Fruit fly (Drosophila melanogaster) whole organism, embryonic: Measurements from ENCODE around the gene CG13893.

Experiments used
- Atf3 ChIP-seq: fragments of 200-800 bp; sonication (Bioruptor generic); optimal IDR thresholded peaks from 3 replicates; lab custom pipeline; 2016; ENCODE audit warnings: missing biosample characterization, missing genetic modification characterization
- Blimp-1 ChIP-seq: fragments of 200-800 bp; sonication (Bioruptor generic); optimal IDR thresholded peaks from 3 replicates; lab custom pipeline; 2018; ENCODE audit warnings: missing biosample characterization, missing genetic modification characterization, mild to moderate bottlenecking, moderate library complexity, missing genetic modification reagents
- CG1024 ChIP-seq: fragments of 200-800 bp; sonication (Bioruptor generic); IDR thresholded peaks from 2 replicates; pipeline ENCODE4 v1.3.6; 2022; ENCODE audit warnings: missing biosample characterization, missing genetic modification characterization
- CG11456 ChIP-seq: fragments of 200-800 bp; sonication (Bioruptor generic); IDR thresholded peaks from 3 replicates; pipeline ENCODE4 v1.3.6; 2022; ENCODE audit warnings: missing biosample characterization, missing genetic modification characterization
- CG12299 ChIP-seq: fragments of 200-800 bp; sonication (Bioruptor generic); optimal IDR thresholded peaks from 2 replicates; lab custom pipeline; 2018; ENCODE audit warnings: missing biosample characterization, mild to moderate bottlenecking, missing genetic modification characterization
- CG12659 ChIP-seq: fragments of 200-800 bp; sonication (Bioruptor generic); optimal IDR thresholded peaks from 3 replicates; lab custom pipeline; 2017; ENCODE audit warnings: mild to moderate bottlenecking, missing biosample characterization, missing genetic modification reagents, missing genetic modification characterization
- CG13287 ChIP-seq: fragments of 200-800 bp; sonication (Bioruptor generic); IDR thresholded peaks from 2 replicates; pipeline ENCODE4 v1.3.6; 2022; ENCODE audit warnings: missing biosample characterization, missing genetic modification characterization; ENCODE audit not compliant: partially characterized antibody
- CG13894 ChIP-seq: fragments of 200-800 bp; sonication (Bioruptor generic); optimal IDR thresholded peaks from 3 replicates; lab custom pipeline; 2018; ENCODE audit warnings: missing biosample characterization, mild to moderate bottlenecking, missing genetic modification characterization, moderate library complexity
- CG17912 ChIP-seq: fragments of 200-800 bp; sonication (Bioruptor generic); optimal IDR thresholded peaks from 2 replicates; lab custom pipeline; 2018; ENCODE audit warnings: missing biosample characterization, mild to moderate bottlenecking, missing genetic modification characterization
- CG2116 ChIP-seq: fragments of 200-800 bp; sonication (Bioruptor generic); optimal IDR thresholded peaks from 3 replicates; lab custom pipeline; 2018; ENCODE audit warnings: missing biosample characterization, mild to moderate bottlenecking, missing genetic modification characterization
- CG2129 ChIP-seq: fragments of 200-800 bp; sonication (Bioruptor generic); IDR thresholded peaks from 2 replicates; pipeline ENCODE4 v1.3.6; 2022; ENCODE audit warnings: missing biosample characterization, missing genetic modification characterization; ENCODE audit not compliant: partially characterized antibody
- CG3065 ChIP-seq: fragments of 200-800 bp; sonication (Bioruptor generic); optimal IDR thresholded peaks from 2 replicates; lab custom pipeline; 2016; ENCODE audit warnings: missing biosample characterization, missing genetic modification characterization
- CG3838 ChIP-seq: fragments of 200-800 bp; sonication (Bioruptor generic); optimal IDR thresholded peaks from 3 replicates; lab custom pipeline; 2016; ENCODE audit warnings: missing biosample characterization, missing genetic modification characterization
- CG42726 ChIP-seq: fragments of 200-800 bp; sonication (Bioruptor generic); IDR thresholded peaks from 2 replicates; pipeline ENCODE4 v1.3.6; 2022; ENCODE audit warnings: missing biosample characterization, missing genetic modification characterization; ENCODE audit not compliant: partially characterized antibody
- CG5180 ChIP-seq: fragments of 200-800 bp; sonication (Bioruptor generic); optimal IDR thresholded peaks from 3 replicates; lab custom pipeline; 2017; ENCODE audit warnings: missing biosample characterization, missing genetic modification characterization, mild to moderate bottlenecking, moderate library complexity, missing genetic modification reagents
- CG7556 ChIP-seq: fragments of 200-800 bp; sonication (Bioruptor generic); optimal IDR thresholded peaks from 2 replicates; lab custom pipeline; 2017; ENCODE audit warnings: missing biosample characterization, mild to moderate bottlenecking, missing genetic modification characterization
- Camta ChIP-seq: fragments of 200-800 bp; sonication (Bioruptor generic); optimal IDR thresholded peaks from 2 replicates; lab custom pipeline; 2016; ENCODE audit warnings: missing biosample characterization, missing genetic modification characterization
- CoRest ChIP-seq: fragments of 200-800 bp; sonication (Bioruptor generic); optimal IDR thresholded peaks from 3 replicates; lab custom pipeline; 2018; ENCODE audit warnings: missing biosample characterization, mild to moderate bottlenecking, missing genetic modification characterization, moderate library complexity
- Dip3 ChIP-seq: fragments of 200-800 bp; sonication (Bioruptor generic); optimal IDR thresholded peaks from 3 replicates; lab custom pipeline; 2016; ENCODE audit warnings: missing biosample characterization, missing genetic modification characterization
- H15 ChIP-seq: fragments of 200-800 bp; sonication (Bioruptor generic); IDR thresholded peaks from 3 replicates; pipeline ENCODE4 v1.3.6; 2022; ENCODE audit warnings: missing biosample characterization, missing genetic modification characterization
- Max ChIP-seq: fragments of 200-800 bp; sonication (Bioruptor generic); optimal IDR thresholded peaks from 2 replicates; lab custom pipeline; 2016; ENCODE audit warnings: missing biosample characterization, mild to moderate bottlenecking, missing genetic modification characterization
- NC2α ChIP-seq: fragments of 200-800 bp; sonication (Bioruptor generic); optimal IDR thresholded peaks from 2 replicates; lab custom pipeline; 2016; ENCODE audit warnings: missing biosample characterization, missing genetic modification characterization
- NfI ChIP-seq: fragments of 200-800 bp; sonication (Bioruptor generic); optimal IDR thresholded peaks from 3 replicates; lab custom pipeline; 2018; ENCODE audit warnings: missing biosample characterization, mild to moderate bottlenecking, missing genetic modification characterization, moderate library complexity
- Oaz ChIP-seq: fragments of 200-800 bp; sonication (Bioruptor generic); IDR thresholded peaks from 2 replicates; pipeline ENCODE4 v1.3.6; 2022; ENCODE audit warnings: missing biosample characterization, missing genetic modification characterization
- Oli ChIP-seq: fragments of 200-800 bp; sonication (Bioruptor generic); optimal IDR thresholded peaks from 2 replicates; lab custom pipeline; 2018; ENCODE audit warnings: missing biosample characterization, mild to moderate bottlenecking, missing genetic modification characterization, moderate library complexity
- Pdp1 ChIP-seq, 2 experiments: fragments of 200-800 bp; sonication (Bioruptor generic); optimal IDR thresholded peaks; 3 replicates each; lab custom pipeline; 2016; ENCODE audit warnings: missing biosample characterization in 2 of 2, missing genetic modification characterization in 2 of 2, mild to moderate bottlenecking in 1 of 2, moderate library complexity in 1 of 2
- Poxn ChIP-seq: fragments of 200-800 bp; sonication (Bioruptor generic); IDR thresholded peaks from 2 replicates; pipeline ENCODE4 v1.3.6; 2022; ENCODE audit warnings: missing biosample characterization, missing genetic modification characterization
- Rx ChIP-seq: fragments of 200-800 bp; sonication (Bioruptor generic); IDR thresholded peaks from 2 replicates; pipeline ENCODE4 v1.3.6; 2022; ENCODE audit warnings: missing biosample characterization, missing genetic modification characterization
- Sox102F ChIP-seq: fragments of 200-800 bp; sonication (Bioruptor generic); optimal IDR thresholded peaks from 2 replicates; lab custom pipeline; 2018; ENCODE audit warnings: missing biosample characterization, mild to moderate bottlenecking, missing genetic modification characterization, moderate library complexity
- ab ChIP-seq: fragments of 200-800 bp; sonication (Bioruptor generic); optimal IDR thresholded peaks from 2 replicates; lab custom pipeline; 2016; ENCODE audit warnings: missing biosample characterization, missing genetic modification characterization
- ap ChIP-seq: fragments of 200-800 bp; sonication (Bioruptor generic); IDR thresholded peaks from 2 replicates; pipeline ENCODE4 v1.3.6; 2022; ENCODE audit warnings: missing biosample characterization, missing genetic modification characterization
- crc ChIP-seq: fragments of 200-800 bp; sonication (Bioruptor generic); optimal IDR thresholded peaks from 2 replicates; lab custom pipeline; 2016; ENCODE audit warnings: missing biosample characterization, missing genetic modification characterization
- cwo ChIP-seq: fragments of 200-800 bp; sonication (Bioruptor generic); optimal IDR thresholded peaks from 3 replicates; lab custom pipeline; 2017; ENCODE audit warnings: missing biosample characterization, missing genetic modification characterization, mild to moderate bottlenecking, moderate library complexity, missing genetic modification reagents
- dm ChIP-seq: fragments of 200-800 bp; sonication (Bioruptor generic); optimal IDR thresholded peaks from 3 replicates; lab custom pipeline; 2016; ENCODE audit warnings: missing biosample characterization, missing genetic modification characterization
- gfzf ChIP-seq: fragments of 200-800 bp; sonication (Bioruptor generic); optimal IDR thresholded peaks from 2 replicates; lab custom pipeline; 2016; ENCODE audit warnings: missing biosample characterization, mild to moderate bottlenecking, missing genetic modification characterization, moderate library complexity
- hth ChIP-seq: fragments of >200 bp; optimal IDR thresholded peaks from 2 replicates; lab custom pipeline; 2017; ENCODE audit warnings: inconsistent platforms
- lbe ChIP-seq: fragments of 200-800 bp; sonication (Bioruptor generic); optimal IDR thresholded peaks from 2 replicates; lab custom pipeline; 2016; ENCODE audit warnings: missing biosample characterization, mild to moderate bottlenecking, missing genetic modification characterization
- onecut ChIP-seq: fragments of 200-800 bp; sonication (Bioruptor generic); IDR thresholded peaks from 2 replicates; pipeline ENCODE4 v1.3.6; 2022; ENCODE audit warnings: missing biosample characterization, missing genetic modification characterization
- phol ChIP-seq: fragments of 200-800 bp; sonication (Bioruptor generic); optimal IDR thresholded peaks from 3 replicates; lab custom pipeline; 2018; ENCODE audit warnings: missing biosample characterization, mild to moderate bottlenecking, missing genetic modification characterization, moderate library complexity
- pzg ChIP-seq: fragments of 200-800 bp; sonication (Bioruptor generic); optimal IDR thresholded peaks from 3 replicates; lab custom pipeline; 2018; ENCODE audit warnings: missing biosample characterization, mild to moderate bottlenecking, missing genetic modification characterization, moderate library complexity
- sim ChIP-seq: fragments of 200-800 bp; sonication (Bioruptor generic); IDR thresholded peaks from 2 replicates; pipeline ENCODE4 v1.3.6; 2022; ENCODE audit warnings: missing biosample characterization, missing genetic modification characterization
- sob ChIP-seq: fragments of 200-800 bp; sonication (Bioruptor generic); IDR thresholded peaks from 2 replicates; pipeline ENCODE4 v1.3.6; 2022; ENCODE audit warnings: missing biosample characterization, missing genetic modification characterization
- trem ChIP-seq: fragments of 200-800 bp; optimal IDR thresholded peaks from 3 replicates; lab custom pipeline; 2019; ENCODE audit warnings: missing biosample characterization, mild to moderate bottlenecking, missing genetic modification characterization, moderate library complexity
- trh ChIP-seq: fragments of 200-800 bp; sonication (Bioruptor generic); optimal IDR thresholded peaks from 2 replicates; lab custom pipeline; 2016; ENCODE audit warnings: missing biosample characterization, missing genetic modification characterization
- wdn ChIP-seq: fragments of 200-800 bp; sonication (Bioruptor generic); IDR thresholded peaks from 2 replicates; pipeline ENCODE4 v1.3.6; 2022; ENCODE audit warnings: missing biosample characterization, missing genetic modification characterization
- z ChIP-seq: fragments of 200-800 bp; sonication (Bioruptor generic); IDR thresholded peaks from 3 replicates; pipeline ENCODE4 v1.3.6; 2022; ENCODE audit warnings: missing biosample characterization, missing genetic modification characterization
- zen2 ChIP-seq: fragments of 200-800 bp; sonication (Bioruptor generic); IDR thresholded peaks from 3 replicates; pipeline ENCODE4 v1.3.6; 2022; ENCODE audit warnings: missing biosample characterization, missing genetic modification characterization; ENCODE audit not compliant: partially characterized antibody
- zf30C ChIP-seq: fragments of 200-800 bp; sonication (Bioruptor generic); optimal IDR thresholded peaks from 3 replicates; lab custom pipeline; 2018; ENCODE audit warnings: missing biosample characterization, mild to moderate bottlenecking, missing genetic modification characterization

The CG13893 gene

DNA sequence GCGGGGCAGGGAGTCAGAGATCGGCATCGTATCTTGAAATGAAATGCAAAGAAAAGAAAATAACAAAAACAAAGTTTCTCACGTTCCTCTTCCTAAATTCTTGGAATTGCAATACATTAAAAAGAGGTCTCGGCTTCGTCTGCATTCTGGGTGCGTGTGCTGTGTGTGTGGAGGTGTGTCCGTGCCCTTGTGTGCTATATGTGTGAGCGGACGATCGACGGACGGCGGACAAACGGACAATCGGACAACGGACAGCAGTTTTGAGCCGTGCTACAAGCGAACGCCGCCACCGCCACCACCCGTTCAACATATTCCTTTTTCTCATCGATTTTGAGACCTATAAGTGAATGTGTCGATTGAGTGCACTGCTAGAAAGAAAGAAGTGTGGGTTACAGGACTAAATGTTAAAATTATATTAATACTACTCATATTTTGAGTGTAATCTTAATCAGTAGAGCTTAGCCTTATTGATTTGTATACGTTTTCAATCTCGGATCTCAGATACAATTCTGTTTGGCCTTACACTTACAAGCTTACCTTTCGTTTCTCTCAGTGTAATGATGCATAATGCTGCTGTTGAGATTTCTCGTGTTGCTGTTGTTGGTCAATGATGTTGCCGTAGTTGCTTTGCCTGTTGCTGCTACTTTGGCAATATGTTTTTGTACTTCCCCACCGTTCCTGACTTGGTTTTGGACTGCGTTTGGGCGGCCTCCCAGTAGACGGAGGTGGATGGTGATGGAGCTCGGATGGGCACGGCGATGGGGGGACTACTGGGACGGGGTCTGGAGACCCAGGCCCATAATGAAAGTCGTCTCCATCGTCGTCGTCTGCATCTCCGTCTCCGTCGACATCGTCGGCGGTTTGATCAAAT lies 17.5 kb upstream of the CG13893 start (continued):
- peak; percentile 82 for TF ChIP-seq Blimp-1
- TF ChIP-seq CG7556 (GFP tag; lab: Kevin White, UChicago): peak; percentile 80
- TF ChIP-seq zf30C: peak; percentile 98
- TF ChIP-seq CoRest (tag; lab: Kevin White, UChicago): peak; percentile 83
- peak; percentile 38 for TF ChIP-seq trh (GFP tag; lab: Kevin White, UChicago)
- peak; percentile 32 for TF ChIP-seq NfI (GFP tag; lab: Kevin White, UChicago)
- peak; percentile 34 for TF ChIP-seq CG5180 (GFP tag; lab: Kevin White, UChicago)
- no peak for TF ChIP-seq cwo (GFP tag; lab: Kevin White, UChicago)
- no peak for TF ChIP-seq Dip3 (GFP tag; lab: Kevin White, UChicago)
- TF ChIP-seq lbe (GFP tag; lab: Kevin White, UChicago): peak; percentile 94
- no peak for TF ChIP-seq CG17912 (GFP tag; lab: Kevin White, UChicago)
- TF ChIP-seq Poxn: no peak
- TF ChIP-seq dm (GFP tag; lab: Kevin White, UChicago): peak; percentile 10
- TF ChIP-seq CG13287 (GFP tag; lab: Robert Waterston, UW): no peak
- peak; percentile 51 for TF ChIP-seq CG2116 (GFP tag; lab: Kevin White, UChicago)
- peak; percentile 44; the same call in 1 of the 2 replicates for TF ChIP-seq CG1024
- peak; percentile 68 for TF ChIP-seq CG3065 (GFP tag; lab: Kevin White, UChicago)
- no peak for TF ChIP-seq gfzf (GFP tag; lab: Kevin White, UChicago)
- no peak for TF ChIP-seq Oaz (GFP tag; lab: Robert Waterston, UW)
- TF ChIP-seq Rx (GFP tag; lab: Robert Waterston, UW): peak; percentile 42; the same call in 1 of the 2 replicates
- TF ChIP-seq CG3838 (GFP tag; lab: Kevin White, UChicago): peak; percentile 35
- peak; percentile 71 for TF ChIP-seq Atf3 (GFP tag; lab: Kevin White, UChicago)
- TF ChIP-seq CG2129: no peak
- TF ChIP-seq CG12659 (GFP tag; lab: Kevin White, UChicago): peak; percentile 32
- TF ChIP-seq phol (tag; lab: Kevin White, UChicago): peak; percentile 90
- TF ChIP-seq CG11456: 0 out of 3 replicates have a peak, but pooled peaks have one; percentile 47
- peak; percentile 57 for TF ChIP-seq CG12299 (tag; lab: Kevin White, UChicago)
- TF ChIP-seq sob: peak; percentile 60; the same call in 1 of the 2 replicates
- peak; percentile 83 for TF ChIP-seq Oli (tag; lab: Kevin White, UChicago)
- TF ChIP-seq NC2α: peak; percentile 52
- TF ChIP-seq zen2 (GFP tag; lab: Robert Waterston, UW): no peak
- peak; percentile 62; the same call in 2 of the 3 replicates for TF ChIP-seq H15 (GFP tag; lab: Robert Waterston, UW)
- no peak for TF ChIP-seq CG13894 (tag; lab: Kevin White, UChicago)
- peak; percentile 90 for TF ChIP-seq trem (tag; lab: Kevin White, UChicago)
- TF ChIP-seq CG42726 (GFP tag; lab: Robert Waterston, UW): no peak
- peak; percentile 6; the same call in 2 of the 3 replicates for TF ChIP-seq z
- TF ChIP-seq Pdp1 (GFP tag; optimal IDR thresholded peaks at IDR 0.05; lab: Kevin White, UChicago): peak; percentile 69 to 78
- peak; percentile 54 for TF ChIP-seq Camta (GFP tag; lab: Kevin White, UChicago)
- no peak for TF ChIP-seq crc
- TF ChIP-seq ap (GFP tag; lab: Robert Waterston, UW): no peak
- no peak for TF ChIP-seq sim (GFP tag; lab: Robert Waterston, UW)
- TF ChIP-seq Max: peak; percentile 67
- TF ChIP-seq pzg (GFP tag; lab: Kevin White, UChicago): no peak
- TF ChIP-seq onecut (GFP tag; lab: Robert Waterston, UW): peak; percentile 78
- no peak for TF ChIP-seq hth
- TF ChIP-seq Sox102F (GFP tag; lab: Kevin White, UChicago): peak; percentile 70
- TF ChIP-seq ab (GFP tag; lab: Kevin White, UChicago): peak; percentile 65
- TF ChIP-seq wdn: no peak
